Worm (Caenorhabditis elegans) whole organism, L1 larva: ENCODE data around the gene fipr-3.

Source experiments
- C04F5.9 ChIP-seq: sonication (generic microtip); optimal IDR thresholded peaks from 2 replicates; lab custom pipeline; 2016; ENCODE audit warnings: missing genetic modification characterization, missing compliant biosample characterization
- C16A3.4 ChIP-seq: fragments of 150-350 bp; optimal IDR thresholded peaks from 2 replicates; lab custom pipeline; 2014; ENCODE audit warnings: missing biosample characterization, missing genetic modification characterization
- Y116A8C.19 ChIP-seq: sonication (generic microtip); optimal IDR thresholded peaks from 2 replicates; lab custom pipeline; 2016; ENCODE audit warnings: missing compliant biosample characterization, missing genetic modification characterization, borderline replicate concordance
- aly-2 ChIP-seq: fragments of 150-350 bp; optimal IDR thresholded peaks from 2 replicates; lab custom pipeline; 2014; ENCODE audit warnings: missing biosample characterization, missing genetic modification characterization
- ama-1 ChIP-seq: fragments of 150-350 bp; optimal IDR thresholded peaks from 2 replicates; lab custom pipeline; 2014
- blmp-1 ChIP-seq: fragments of 150-350 bp; optimal IDR thresholded peaks from 2 replicates; lab custom pipeline; 2014; ENCODE audit warnings: missing biosample characterization, missing genetic modification characterization
- ceh-88 ChIP-seq: fragments of 200-800 bp; sonication (Bioruptor generic); IDR thresholded peaks from 2 replicates; pipeline ENCODE4 v1.3.6; 2022; ENCODE audit warnings: missing genetic modification characterization, missing compliant biosample characterization
- ceh-90 ChIP-seq: sonication (generic microtip); optimal IDR thresholded peaks from 2 replicates; lab custom pipeline; 2016; ENCODE audit warnings: missing genetic modification characterization, missing compliant biosample characterization
- dpl-1 ChIP-seq, 3 experiments: fragments of 150-350 bp in 2 of 3; sonication (generic microtip) in 1 of 3; optimal IDR thresholded peaks; 2 replicates each; lab custom pipeline; 2014 to 2017; ENCODE audit warnings: missing biosample characterization in 3 of 3, missing genetic modification characterization in 3 of 3, missing genetic modification reagents in 3 of 3
- efl-1 ChIP-seq, 4 experiments: fragments of 150-350 bp; optimal IDR thresholded peaks in 3 of 4; peaks in 1 of 4; 1 replicate in 1 of 4; 2 replicates in 3 of 4; lab custom pipeline; 2014; ENCODE audit warnings: missing biosample characterization in 2 of 4, missing genetic modification characterization in 2 of 4, missing genetic modification reagents in 2 of 4
- egl-27 ChIP-seq, 2 experiments: fragments of 150-350 bp in 1 of 2; sonication (generic microtip); optimal IDR thresholded peaks; 3 replicates each; lab custom pipeline; 2017 to 2018; ENCODE audit warnings: missing biosample characterization in 2 of 2, missing genetic modification characterization in 2 of 2, missing genetic modification reagents in 2 of 2
- elt-2 ChIP-seq: sonication (generic microtip); optimal IDR thresholded peaks from 2 replicates; lab custom pipeline; 2016; ENCODE audit warnings: missing genetic modification characterization, mild to moderate bottlenecking, inconsistent platforms, missing compliant biosample characterization, missing genetic modification reagents
- fkh-8 ChIP-seq: sonication (generic microtip); optimal IDR thresholded peaks from 2 replicates; lab custom pipeline; 2016; ENCODE audit warnings: mild to moderate bottlenecking, missing genetic modification characterization, missing compliant biosample characterization
- grh-1 ChIP-seq: fragments of 200-800 bp; sonication (Bioruptor generic); IDR thresholded peaks from 2 replicates; pipeline ENCODE4 v1.3.6; 2022; ENCODE audit warnings: missing genetic modification reagents, missing genetic modification characterization, missing compliant biosample characterization
- lin-15B ChIP-seq: fragments of 150-350 bp; sonication (generic microtip); optimal IDR thresholded peaks from 3 replicates; lab custom pipeline; 2014; ENCODE audit warnings: missing biosample characterization, missing genetic modification characterization
- lin-39 ChIP-seq: fragments of 150-350 bp; optimal IDR thresholded peaks from 2 replicates; lab custom pipeline; 2014; ENCODE audit warnings: missing biosample characterization, missing genetic modification reagents, missing genetic modification characterization
- mdl-1 ChIP-seq, 2 experiments: fragments of 150-350 bp; optimal IDR thresholded peaks; 2 replicates each; lab custom pipeline; 2014 to 2017; ENCODE audit warnings: missing biosample characterization in 2 of 2, missing genetic modification characterization in 2 of 2, inconsistent platforms in 1 of 2
- nhr-11 ChIP-seq: fragments of 150-350 bp; optimal IDR thresholded peaks from 2 replicates; lab custom pipeline; 2014; ENCODE audit warnings: missing biosample characterization, missing genetic modification characterization
- nhr-20 ChIP-seq: sonication (generic microtip); optimal IDR thresholded peaks from 2 replicates; lab custom pipeline; 2016; ENCODE audit warnings: mild to moderate bottlenecking, missing genetic modification characterization, missing compliant biosample characterization
- nhr-28 ChIP-seq: fragments of 150-350 bp; optimal IDR thresholded peaks from 2 replicates; lab custom pipeline; 2014; ENCODE audit warnings: missing biosample characterization, missing genetic modification characterization
- nhr-47 ChIP-seq: sonication (generic microtip); optimal IDR thresholded peaks from 2 replicates; lab custom pipeline; 2016; ENCODE audit warnings: mild to moderate bottlenecking, missing genetic modification characterization, moderate library complexity, missing compliant biosample characterization
- nhr-76 ChIP-seq: sonication (generic microtip); optimal IDR thresholded peaks from 2 replicates; lab custom pipeline; 2017; ENCODE audit warnings: missing biosample characterization, missing genetic modification characterization
- nhr-77 ChIP-seq: fragments of 150-350 bp; optimal IDR thresholded peaks from 2 replicates; lab custom pipeline; 2014; ENCODE audit warnings: missing biosample characterization, missing genetic modification characterization
- nhr-85 ChIP-seq: sonication (generic microtip); peaks from one replicate; lab custom pipeline; 2016; ENCODE audit warnings: missing genetic modification characterization, inconsistent platforms, missing compliant biosample characterization
- nhr-90 ChIP-seq: sonication (generic microtip); optimal IDR thresholded peaks from 2 replicates; lab custom pipeline; 2016; ENCODE audit warnings: mild to moderate bottlenecking, missing genetic modification characterization, missing compliant biosample characterization; ENCODE audit not compliant: poor library complexity
- pqm-1 ChIP-seq: sonication (generic microtip); optimal IDR thresholded peaks from 3 replicates; lab custom pipeline; 2017; ENCODE audit warnings: missing biosample characterization, missing genetic modification characterization
- snpc-4 ChIP-seq: fragments of 150-350 bp; optimal IDR thresholded peaks from 2 replicates; lab custom pipeline; 2014; ENCODE audit warnings: missing biosample characterization, missing genetic modification characterization
- tbx-2 ChIP-seq: sonication (generic microtip); optimal IDR thresholded peaks from 2 replicates; lab custom pipeline; 2016; ENCODE audit warnings: missing genetic modification characterization, missing compliant biosample characterization
- tlp-1 ChIP-seq: fragments of 150-350 bp; optimal IDR thresholded peaks from 2 replicates; lab custom pipeline; 2014; ENCODE audit warnings: missing biosample characterization, missing genetic modification characterization
- unc-130 ChIP-seq: fragments of 150-350 bp; optimal IDR thresholded peaks from 2 replicates; lab custom pipeline; 2017; ENCODE audit warnings: missing biosample characterization, missing genetic modification characterization, inconsistent platforms
- unc-86 ChIP-seq: sonication (generic microtip); optimal IDR thresholded peaks from 2 replicates; lab custom pipeline; 2016; ENCODE audit warnings: missing genetic modification characterization, missing compliant biosample characterization
- vab-15 ChIP-seq: sonication (generic microtip); optimal IDR thresholded peaks from 2 replicates; lab custom pipeline; 2017; ENCODE audit warnings: missing genotype, mild to moderate bottlenecking, missing genetic modification characterization, missing compliant biosample characterization
- xbp-1 ChIP-seq: sonication (generic microtip); optimal IDR thresholded peaks from 2 replicates; lab custom pipeline; 2016; ENCODE audit warnings: missing genetic modification characterization, missing compliant biosample characterization
- zag-1 ChIP-seq: fragments of 150-350 bp; optimal IDR thresholded peaks from 2 replicates; lab custom pipeline; 2014; ENCODE audit warnings: missing biosample characterization, missing genetic modification characterization
- ztf-4 ChIP-seq: fragments of 150-350 bp; optimal IDR thresholded peaks from 2 replicates; lab custom pipeline; 2014; ENCODE audit warnings: missing biosample characterization, missing genetic modification characterization

The fipr-3 gene

DNA sequence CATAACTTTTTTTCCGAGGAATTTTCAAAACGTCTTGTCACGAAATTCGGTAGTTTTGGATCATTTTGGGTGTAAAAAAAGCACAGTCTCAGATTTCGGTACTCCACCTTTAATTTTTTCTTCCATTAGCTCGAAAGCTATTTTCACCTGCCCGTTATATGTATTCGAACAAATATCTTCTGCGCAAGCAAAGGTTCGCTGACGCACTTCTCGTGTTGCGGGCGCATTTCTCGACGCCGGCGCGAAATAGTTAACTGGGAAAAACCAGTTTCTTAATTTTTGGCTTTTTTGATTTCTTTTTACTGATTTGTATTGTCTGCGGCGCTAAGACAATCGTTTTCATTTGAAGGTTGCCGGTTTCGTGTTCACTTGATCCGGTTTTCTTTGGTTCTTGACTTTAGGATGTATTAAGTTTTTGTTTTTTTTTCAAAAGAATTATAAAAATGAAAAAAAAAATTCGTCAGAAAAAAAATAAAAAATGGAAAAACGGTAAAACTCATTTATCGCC lies 12.5 kb downstream of the fipr-3 start:
- TF ChIP-seq nhr-28 (tag; lab: Kevin White, UChicago) = no peak
- peak; percentile 10 to 34 (median 16) for TF ChIP-seq dpl-1 (GFP tag; optimal IDR thresholded peaks at IDR 0.05; lab: Kevin White, UChicago)
- TF ChIP-seq ama-1 (lab: Kevin White, UChicago) = no peak
- no peak for TF ChIP-seq ztf-4 (tag; lab: Kevin White, UChicago)
- TF ChIP-seq unc-130 = no peak
- peak; percentile 49 for TF ChIP-seq grh-1
- TF ChIP-seq blmp-1 (tag; lab: Kevin White, UChicago) = peak; percentile 21
- TF ChIP-seq nhr-85 (tag; lab: Kevin White, UChicago) = peak; percentile 63
- peak in 1 of 2 experiments; percentile 63 for TF ChIP-seq efl-1 (optimal IDR thresholded peaks at IDR 0.05; lab: Kevin White, UChicago)
- TF ChIP-seq efl-1 (GFP tag; optimal IDR thresholded peaks at IDR 0.05 in 1 of 2; lab: Kevin White, UChicago) = peak in 1 of 2 experiments; percentile 33
- no peak for TF ChIP-seq Y116A8C.19 (tag; lab: Kevin White, UChicago)
- no peak for TF ChIP-seq nhr-76 (tag; lab: Kevin White, UChicago)

DNA sequence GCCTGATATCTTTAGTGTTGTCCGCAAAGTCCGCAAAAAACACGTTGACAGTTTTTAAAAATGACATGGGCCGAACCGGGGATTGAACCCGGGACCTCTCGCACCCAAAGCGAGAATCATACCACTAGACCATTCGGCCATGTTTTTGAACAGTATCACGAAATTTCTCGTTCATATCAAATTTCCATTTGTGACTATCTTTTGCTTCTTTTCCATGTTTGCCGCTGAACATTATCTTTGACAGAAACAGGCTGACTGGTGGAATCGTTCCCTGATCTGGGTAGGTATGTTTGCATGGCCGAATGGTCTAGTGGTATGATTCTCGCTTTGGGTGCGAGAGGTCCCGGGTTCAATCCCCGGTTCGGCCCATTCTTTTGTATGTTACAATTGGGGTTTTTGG lies 14.6 kb downstream of the fipr-3 start:
- TF ChIP-seq nhr-85 (tag; lab: Kevin White, UChicago) = peak; percentile 50
- peak; percentile 2 for TF ChIP-seq nhr-90
- TF ChIP-seq, all 84 proteins: peak for 2; not testable (repeated sequence) for 82

ce11 chrX:14442321-14442720 lies 19.1 kb downstream of the fipr-3 start, which contains the start of gene F23D12.3:
F23D12.3 (plus strand) TSS chrX:14442621.
- TF ChIP-seq unc-86 (tag; lab: Kevin White, UChicago) (no peak), ceh-90 (no peak), ztf-4 (tag; lab: Kevin White, UChicago) (no peak), ceh-88 (no peak), tlp-1 (tag; lab: Kevin White, UChicago) (no peak), fkh-8 (tag; lab: Kevin White, UChicago) (no peak), C16A3.4 (no peak), C04F5.9 (tag; lab: Kevin White, UChicago) (no peak), vab-15 (no peak), Y116A8C.19 (tag; lab: Kevin White, UChicago) (no peak), lin-39 (tag; lab: Kevin White, UChicago) (no peak), lin-15B (tag; lab: Kevin White, UChicago) (no peak), zag-1 (tag; lab: Kevin White, UChicago) (no peak), nhr-90 (no peak), nhr-20 (tag; lab: Kevin White, UChicago) (no peak)

ce11 chrX:14444701-14445100 lies 21.5 kb downstream of the fipr-3 start, which contains the start of gene F23D12.4:
F23D12.4 (plus strand) TSS chrX:14445001.
- TF ChIP-seq nhr-90 (no peak), aly-2 (tag; lab: Kevin White, UChicago) (no peak), snpc-4 (tag; lab: Kevin White, UChicago) (no peak), ceh-88 (no peak), nhr-85 (tag; lab: Kevin White, UChicago) (no peak), elt-2 (tag; lab: Kevin White, UChicago) (no peak), pqm-1 (no peak), dpl-1 (GFP tag; optimal IDR thresholded peaks at IDR 0.05; lab: Kevin White, UChicago) (no peak), tbx-2 (tag; lab: Kevin White, UChicago) (no peak), Y116A8C.19 (tag; lab: Kevin White, UChicago) (no peak), xbp-1 (no peak), nhr-11 (tag; lab: Kevin White, UChicago) (no peak)

DNA sequence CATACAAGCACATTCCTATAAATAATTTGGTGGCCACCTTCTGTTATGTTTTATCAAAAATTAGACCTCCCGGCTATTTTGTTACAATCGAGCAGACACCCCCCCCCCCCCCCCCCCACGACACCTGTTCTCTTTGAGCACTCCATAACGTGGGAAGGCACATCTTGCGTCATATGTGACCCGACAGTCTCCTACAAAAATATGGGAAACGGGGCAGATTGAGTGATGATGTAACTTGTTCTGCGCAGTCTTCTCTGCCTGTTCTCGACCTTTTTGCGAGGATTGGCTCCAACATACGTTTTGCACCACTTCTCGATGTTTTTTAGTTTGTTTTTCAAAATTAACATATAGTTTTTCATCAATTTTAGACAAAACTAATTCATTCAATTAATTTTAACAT lies 24.3 kb downstream of the fipr-3 start:
- TF ChIP-seq nhr-47 (tag; lab: Kevin White, UChicago) (no peak), nhr-77 (tag; lab: Kevin White, UChicago) (no peak), efl-1 (optimal IDR thresholded peaks at IDR 0.05; lab: Kevin White, UChicago) (no peak), efl-1 (GFP tag; optimal IDR thresholded peaks at IDR 0.05 in 1 of 2; lab: Kevin White, UChicago) (no peak), fkh-8 (tag; lab: Kevin White, UChicago) (no peak), vab-15 (no peak), mdl-1 (tag; optimal IDR thresholded peaks at IDR 0.05; lab: Kevin White, UChicago) (no peak), lin-15B (tag; lab: Kevin White, UChicago) (no peak), egl-27 (tag; optimal IDR thresholded peaks at IDR 0.05; lab: Kevin White, UChicago) (no peak)
